Fruit fly (Drosophila melanogaster): ENCODE measurements around the gene GstZ2.

GstZ2 gene

dm6 chr3R:9428189-9428699 is 32.2 kb downstream of the GstZ2 start (continued):
- TF ChIP-seq pb (GFP tag; optimal IDR thresholded peaks at IDR 0.05), result peak; percentile 8
- no peak for TF ChIP-seq Dip2 (GFP tag; IDR thresholded peaks at IDR 0.05)

- TF ChIP-seq BEAF-32 (GFP tag; optimal IDR thresholded peaks at IDR 0.05) (no peak), tll (GFP tag; optimal IDR thresholded peaks at IDR 0.05) (peak in 1 of 2 experiments; percentile 53), CG2199 (GFP tag; IDR thresholded peaks at IDR 0.05) (peak; percentile 15; the same call in 1 of the 3 replicates), Trl (optimal IDR thresholded peaks at IDR 0.05) (peak in 1 of 2 experiments; percentile 5), Trl (GFP tag; optimal IDR thresholded peaks at IDR 0.05) (no peak), CG15479 (GFP tag; optimal IDR thresholded peaks at IDR 0.05) (peak; percentile 18), CG30403 (GFP tag; optimal IDR thresholded peaks at IDR 0.05) (no peak), ac (GFP tag; optimal IDR thresholded peaks at IDR 0.05) (peak; percentile 3), Neu2 (GFP tag; optimal IDR thresholded peaks at IDR 0.05; ENCODE audit: borderline replicate concordance) (peak; percentile 2), Med (GFP tag) (peak; percentile 20)
Measured at dm6 chr3R:9427328-9427727, 33.1 kb downstream of the GstZ2 start.

dm6 chr3R:9424061-9424665 is 36.3 kb downstream of the GstZ2 start:
- TF ChIP-seq CG12769 (tag; optimal IDR thresholded peaks at IDR 0.05) (peak; percentile 63), ci (GFP tag; IDR thresholded peaks at IDR 0.05) (peak; percentile 13; the same call in 1 of the 3 replicates), CG12659 (GFP tag; optimal IDR thresholded peaks at IDR 0.05) (no peak), CG1233 (GFP tag; optimal IDR thresholded peaks at IDR 0.05) (no peak), Fer1 (GFP tag; optimal IDR thresholded peaks at IDR 0.05) (no peak), crol (GFP tag; IDR thresholded peaks at IDR 0.05) (peak; percentile 47; the same call in 1 of the 2 replicates), CG12071 (GFP tag; optimal IDR thresholded peaks at IDR 0.05) (no peak), sug (tag; optimal IDR thresholded peaks at IDR 0.05) (no peak), Dref (GFP tag; IDR thresholded peaks at IDR 0.05) (no peak), rib (GFP tag; IDR thresholded peaks at IDR 0.05) (no peak), CG4730 (GFP tag; IDR thresholded peaks at IDR 0.05) (0 out of 2 replicates have a peak, but pooled peaks have one; percentile 30), vvl (GFP tag; IDR thresholded peaks at IDR 0.05) (peak; percentile 81), Dek (tag; optimal IDR thresholded peaks at IDR 0.05) (no peak), chinmo (GFP tag; IDR thresholded peaks at IDR 0.05; ENCODE audit: partially characterized antibody) (0 out of 4 replicates have a peak, but pooled peaks have one; percentile 46), hbn (GFP tag; IDR thresholded peaks at IDR 0.05; ENCODE audit: partially characterized antibody) (no peak), B-H2 (GFP tag; optimal IDR thresholded peaks at IDR 0.05) (no peak), corto (GFP tag; optimal IDR thresholded peaks at IDR 0.05) (no peak), Hr39 (optimal IDR thresholded peaks at IDR 0.05) (no peak), abd-A (tag; optimal IDR thresholded peaks at IDR 0.05) (peak; percentile 18), NC2β (GFP tag; optimal IDR thresholded peaks at IDR 0.05) (no peak), psq (GFP tag; optimal IDR thresholded peaks at IDR 0.05) (no peak), CG4360 (GFP tag; IDR thresholded peaks at IDR 0.05) (peak; percentile 32; the same call in 1 of the 2 replicates), bsh (GFP tag; optimal IDR thresholded peaks at IDR 0.05) (no peak), CG9876 (GFP tag; optimal IDR thresholded peaks at IDR 0.05) (no peak), cg (GFP tag; optimal IDR thresholded peaks at IDR 0.05) (peak; percentile 49), CG43689 (GFP tag; IDR thresholded peaks at IDR 0.05) (no peak), CG3281 (GFP tag; optimal IDR thresholded peaks at IDR 0.05) (no peak), slbo (GFP tag; IDR thresholded peaks at IDR 0.05) (no peak), CG9797 (GFP tag; optimal IDR thresholded peaks at IDR 0.05) (no peak), ac (GFP tag; optimal IDR thresholded peaks at IDR 0.05) (no peak), ro (GFP tag; IDR thresholded peaks at IDR 0.05) (no peak), gem (tag; optimal IDR thresholded peaks at IDR 0.05) (no peak), CG14860 (GFP tag; IDR thresholded peaks at IDR 0.05; ENCODE audit: partially characterized antibody) (no peak), mam (GFP tag; optimal IDR thresholded peaks at IDR 0.05) (no peak), CG5245 (GFP tag; optimal IDR thresholded peaks at IDR 0.05) (no peak), phol (tag; optimal IDR thresholded peaks at IDR 0.05) (no peak)
